Fruit fly (Drosophila melanogaster) whole organism, embryonic: ENCODE data around the gene CG32816.

ENCODE experiments used
- Antp ChIP-seq: fragments of 200-800 bp; sonication (Bioruptor generic); optimal IDR thresholded peaks from 3 replicates; lab custom pipeline; 2016; ENCODE audit warnings: missing biosample characterization, missing genetic modification characterization
- CG10209 ChIP-seq: fragments of 200-800 bp; sonication (Bioruptor generic); optimal IDR thresholded peaks from 3 replicates; lab custom pipeline; 2017; ENCODE audit warnings: missing biosample characterization, mild to moderate bottlenecking, missing genetic modification characterization, missing genetic modification reagents
- CG10654 ChIP-seq: fragments of 200-800 bp; sonication (Bioruptor generic); optimal IDR thresholded peaks from 2 replicates; lab custom pipeline; 2016; ENCODE audit warnings: missing biosample characterization, missing genetic modification characterization
- CG12071 ChIP-seq: fragments of 200-800 bp; sonication (Bioruptor generic); optimal IDR thresholded peaks from 3 replicates; lab custom pipeline; 2018; ENCODE audit warnings: missing biosample characterization, mild to moderate bottlenecking, missing genetic modification characterization
- CG12942 ChIP-seq: fragments of 200-800 bp; sonication (Bioruptor generic); optimal IDR thresholded peaks from 3 replicates; lab custom pipeline; 2016; ENCODE audit warnings: missing biosample characterization, missing genetic modification characterization
- CG17385 ChIP-seq: fragments of 200-800 bp; sonication (Bioruptor generic); optimal IDR thresholded peaks from 3 replicates; lab custom pipeline; 2018; ENCODE audit warnings: missing biosample characterization, mild to moderate bottlenecking, missing genetic modification characterization
- CG17802 ChIP-seq: fragments of 200-800 bp; sonication (Bioruptor generic); optimal IDR thresholded peaks from 2 replicates; lab custom pipeline; 2018; ENCODE audit warnings: missing biosample characterization, mild to moderate bottlenecking, missing genetic modification characterization, moderate library complexity
- CG31388 ChIP-seq: fragments of 200-800 bp; sonication (Bioruptor generic); optimal IDR thresholded peaks from 2 replicates; lab custom pipeline; 2016; ENCODE audit warnings: missing biosample characterization, missing genetic modification characterization
- CG3838 ChIP-seq: fragments of 200-800 bp; sonication (Bioruptor generic); optimal IDR thresholded peaks from 3 replicates; lab custom pipeline; 2016; ENCODE audit warnings: missing biosample characterization, missing genetic modification characterization
- CG3847 ChIP-seq: fragments of 200-800 bp; sonication (Bioruptor generic); IDR thresholded peaks from 2 replicates; pipeline ENCODE4 v1.3.6; 2022; ENCODE audit warnings: missing biosample characterization, missing genetic modification characterization
- CG4730 ChIP-seq: fragments of 200-800 bp; sonication (Bioruptor generic); IDR thresholded peaks from 2 replicates; pipeline ENCODE4 v1.3.6; 2022; ENCODE audit warnings: missing biosample characterization, missing genetic modification characterization
- CG6683 ChIP-seq: fragments of 200-800 bp; sonication (Bioruptor generic); optimal IDR thresholded peaks from 2 replicates; lab custom pipeline; 2017; ENCODE audit warnings: missing biosample characterization, mild to moderate bottlenecking, missing genetic modification characterization, missing genetic modification reagents
- CG6813 ChIP-seq: fragments of 200-800 bp; sonication (Bioruptor generic); optimal IDR thresholded peaks from 2 replicates; lab custom pipeline; 2017; ENCODE audit warnings: missing biosample characterization, missing genetic modification characterization, mild to moderate bottlenecking, moderate library complexity, missing genetic modification reagents
- CG6854 ChIP-seq: fragments of 200-800 bp; sonication (Bioruptor generic); optimal IDR thresholded peaks from 3 replicates; lab custom pipeline; 2017; ENCODE audit warnings: missing biosample characterization, mild to moderate bottlenecking, missing genetic modification characterization
- CG8388 ChIP-seq: fragments of 200-800 bp; sonication (Bioruptor generic); optimal IDR thresholded peaks from 2 replicates; lab custom pipeline; 2019; ENCODE audit warnings: missing biosample characterization, mild to moderate bottlenecking, missing genetic modification characterization, moderate library complexity
- D19A ChIP-seq: fragments of 200-800 bp; optimal IDR thresholded peaks from 3 replicates; lab custom pipeline; 2019; ENCODE audit warnings: missing biosample characterization, mild to moderate bottlenecking, missing genetic modification characterization, moderate library complexity
- H2.0 ChIP-seq: fragments of 200-800 bp; sonication (Bioruptor generic); IDR thresholded peaks from 2 replicates; pipeline ENCODE4 v1.3.6; 2022; ENCODE audit warnings: missing biosample characterization, missing genetic modification characterization
- Hr78 ChIP-seq, 2 experiments: fragments of 200-800 bp in 1 of 2; fragments of >200 bp in 1 of 2; sonication (Bioruptor generic) in 1 of 2; optimal IDR thresholded peaks; 2 replicates each; lab custom pipeline; 2017 to 2019; ENCODE audit warnings: missing biosample characterization in 2 of 2, missing genetic modification characterization in 2 of 2, mild to moderate bottlenecking in 1 of 2, moderate library complexity in 1 of 2
- MBD-R2 ChIP-seq: fragments of 200-800 bp; sonication (Bioruptor generic); IDR thresholded peaks from 2 replicates; pipeline ENCODE4 v1.3.6; 2022; ENCODE audit warnings: missing biosample characterization, missing genetic modification characterization
- Max ChIP-seq: fragments of 200-800 bp; sonication (Bioruptor generic); optimal IDR thresholded peaks from 2 replicates; lab custom pipeline; 2016; ENCODE audit warnings: missing biosample characterization, mild to moderate bottlenecking, missing genetic modification characterization
- Mes4 ChIP-seq: fragments of 200-800 bp; sonication (Bioruptor generic); optimal IDR thresholded peaks from 2 replicates; lab custom pipeline; 2016; ENCODE audit warnings: missing biosample characterization, missing genetic modification characterization
- Mrtf ChIP-seq: fragments of 200-800 bp; sonication (Bioruptor generic); IDR thresholded peaks from 3 replicates; pipeline ENCODE4 v1.3.6; 2022; ENCODE audit warnings: missing biosample characterization, missing genetic modification characterization
- Oli ChIP-seq: fragments of 200-800 bp; sonication (Bioruptor generic); optimal IDR thresholded peaks from 2 replicates; lab custom pipeline; 2018; ENCODE audit warnings: missing biosample characterization, mild to moderate bottlenecking, missing genetic modification characterization, moderate library complexity
- Optix ChIP-seq: fragments of 200-800 bp; sonication (Bioruptor generic); IDR thresholded peaks from 3 replicates; pipeline ENCODE4 v1.3.6; 2022; ENCODE audit warnings: missing biosample characterization, missing genetic modification characterization
- Pdp1 ChIP-seq, 2 experiments: fragments of 200-800 bp; sonication (Bioruptor generic); optimal IDR thresholded peaks; 3 replicates each; lab custom pipeline; 2016; ENCODE audit warnings: missing biosample characterization in 2 of 2, missing genetic modification characterization in 2 of 2, mild to moderate bottlenecking in 1 of 2, moderate library complexity in 1 of 2
- Side ChIP-seq: fragments of 200-800 bp; sonication (Bioruptor generic); optimal IDR thresholded peaks from 2 replicates; lab custom pipeline; 2016; ENCODE audit warnings: missing biosample characterization, missing genetic modification characterization
- Ssrp ChIP-seq: fragments of 200-800 bp; sonication (Bioruptor generic); optimal IDR thresholded peaks from 2 replicates; lab custom pipeline; 2018; ENCODE audit warnings: missing biosample characterization, mild to moderate bottlenecking, missing genetic modification characterization, moderate library complexity
- al ChIP-seq: fragments of 200-800 bp; sonication (Bioruptor generic); IDR thresholded peaks from 2 replicates; pipeline ENCODE4 v1.3.6; 2022; ENCODE audit warnings: missing biosample characterization, missing genetic modification characterization
- ase ChIP-seq: fragments of 200-800 bp; sonication (Bioruptor generic); IDR thresholded peaks from 3 replicates; pipeline ENCODE4 v1.3.6; 2022; ENCODE audit warnings: missing biosample characterization, missing genetic modification characterization
- az2 ChIP-seq: fragments of 200-800 bp; sonication (Bioruptor generic); optimal IDR thresholded peaks from 3 replicates; lab custom pipeline; 2016; ENCODE audit warnings: missing biosample characterization, missing genetic modification characterization
- bab2 ChIP-seq: fragments of 200-800 bp; sonication (Bioruptor generic); optimal IDR thresholded peaks from 2 replicates; lab custom pipeline; 2016; ENCODE audit warnings: missing biosample characterization, missing genetic modification characterization
- caup ChIP-seq: fragments of 200-800 bp; sonication (Bioruptor generic); optimal IDR thresholded peaks from 3 replicates; lab custom pipeline; 2017; ENCODE audit warnings: missing biosample characterization, mild to moderate bottlenecking, missing genetic modification characterization, moderate library complexity; ENCODE audit not compliant: severe bottlenecking
- ems ChIP-seq: fragments of 200-800 bp; sonication (Bioruptor generic); optimal IDR thresholded peaks from 3 replicates; lab custom pipeline; 2016; ENCODE audit warnings: missing biosample characterization, missing genetic modification characterization
- fu2 ChIP-seq: fragments of 200-800 bp; sonication (Bioruptor generic); optimal IDR thresholded peaks from 2 replicates; lab custom pipeline; 2016; ENCODE audit warnings: missing biosample characterization, missing genetic modification characterization
- gro ChIP-seq: fragments of 200-800 bp; sonication (Bioruptor generic); optimal IDR thresholded peaks from 2 replicates; lab custom pipeline; 2016; ENCODE audit warnings: missing biosample characterization, missing genetic modification characterization
- gsb ChIP-seq: fragments of 200-800 bp; sonication (Bioruptor generic); IDR thresholded peaks from 2 replicates; pipeline ENCODE4 v1.3.6; 2022; ENCODE audit warnings: missing biosample characterization, missing genetic modification characterization
- hb ChIP-seq: fragments of 200-800 bp; sonication (Bioruptor generic); IDR thresholded peaks from 3 replicates; pipeline ENCODE4 v1.3.6; 2022; ENCODE audit warnings: missing biosample characterization, missing genetic modification characterization; ENCODE audit not compliant: partially characterized antibody
- insv ChIP-seq, 2 experiments: fragments of 200-800 bp; sonication (Bioruptor generic); optimal IDR thresholded peaks; 3 replicates each; lab custom pipeline; 2016 to 2018; ENCODE audit warnings: missing biosample characterization in 2 of 2, missing genetic modification characterization in 2 of 2
- klu ChIP-seq: fragments of 200-800 bp; sonication (Bioruptor generic); IDR thresholded peaks from 2 replicates; pipeline ENCODE4 v1.3.6; 2022; ENCODE audit warnings: missing biosample characterization, missing genetic modification characterization
- nmo ChIP-seq: fragments of 200-800 bp; sonication (Bioruptor generic); optimal IDR thresholded peaks from 2 replicates; lab custom pipeline; 2018; ENCODE audit warnings: missing biosample characterization, mild to moderate bottlenecking, missing genetic modification characterization, moderate library complexity
- p53 ChIP-seq: fragments of 200-800 bp; sonication (Bioruptor generic); optimal IDR thresholded peaks from 2 replicates; lab custom pipeline; 2016; ENCODE audit warnings: missing biosample characterization, missing genetic modification characterization
- pfk ChIP-seq: fragments of 200-800 bp; sonication (Bioruptor generic); optimal IDR thresholded peaks from 2 replicates; lab custom pipeline; 2018; ENCODE audit warnings: missing biosample characterization, mild to moderate bottlenecking, missing genetic modification characterization, moderate library complexity
- pnt ChIP-seq: fragments of 200-800 bp; sonication (Bioruptor generic); optimal IDR thresholded peaks from 3 replicates; lab custom pipeline; 2016; ENCODE audit warnings: missing biosample characterization, missing genetic modification characterization
- repo ChIP-seq: fragments of 200-800 bp; sonication (Bioruptor generic); optimal IDR thresholded peaks from 2 replicates; lab custom pipeline; 2016; ENCODE audit warnings: missing biosample characterization, missing genetic modification characterization
- rib ChIP-seq: fragments of 200-800 bp; sonication (Bioruptor generic); IDR thresholded peaks from 2 replicates; pipeline ENCODE4 v1.3.6; 2022; ENCODE audit warnings: missing biosample characterization, missing genetic modification characterization
- run ChIP-seq: fragments of 200-800 bp; sonication (Bioruptor generic); optimal IDR thresholded peaks from 3 replicates; lab custom pipeline; 2018; ENCODE audit warnings: missing biosample characterization, mild to moderate bottlenecking, missing genetic modification characterization
- sens-2 ChIP-seq: fragments of 200-800 bp; sonication (Bioruptor generic); IDR thresholded peaks from 2 replicates; pipeline ENCODE4 v1.3.6; 2022; ENCODE audit warnings: missing biosample characterization, missing genetic modification characterization
- slou ChIP-seq: fragments of 200-800 bp; sonication (Bioruptor generic); optimal IDR thresholded peaks from 3 replicates; lab custom pipeline; 2016; ENCODE audit warnings: missing biosample characterization, missing genetic modification characterization
- sna ChIP-seq: fragments of 200-800 bp; sonication (Bioruptor generic); IDR thresholded peaks from 2 replicates; pipeline ENCODE4 v1.3.6; 2022; ENCODE audit warnings: missing biosample characterization, missing genetic modification characterization; ENCODE audit not compliant: partially characterized antibody
- sob ChIP-seq: fragments of 200-800 bp; sonication (Bioruptor generic); IDR thresholded peaks from 2 replicates; pipeline ENCODE4 v1.3.6; 2022; ENCODE audit warnings: missing biosample characterization, missing genetic modification characterization

Gene CG32816

dm6 chrX:499589-500041 lies 29.1 kb upstream of the CG32816 start (continued):
- peak; percentile 70 for TF ChIP-seq bab2 (GFP tag; lab: Kevin White, UChicago)
- peak; percentile 74 for TF ChIP-seq CG3847 (GFP tag; lab: Robert Waterston, UW)
- TF ChIP-seq CG8388: no peak
- TF ChIP-seq ase (GFP tag; lab: Robert Waterston, UW): peak; percentile 43; the same call in 1 of the 3 replicates
- TF ChIP-seq sob (GFP tag; lab: Robert Waterston, UW): peak; percentile 84
- peak; percentile 84 for TF ChIP-seq CG6813 (GFP tag; lab: Kevin White, UChicago)
- TF ChIP-seq Side: peak; percentile 84
- peak; percentile 51; the same call in 1 of the 2 replicates for TF ChIP-seq MBD-R2
- no peak for TF ChIP-seq hb (GFP tag; lab: Robert Waterston, UW)
- peak; percentile 48; the same call in 1 of the 2 replicates for TF ChIP-seq klu (GFP tag; lab: Robert Waterston, UW)
- TF ChIP-seq Max (GFP tag; lab: Kevin White, UChicago): peak; percentile 75
- peak; percentile 76 for TF ChIP-seq fu2 (GFP tag; lab: Kevin White, UChicago)
- TF ChIP-seq CG12071 (GFP tag; lab: Kevin White, UChicago): peak; percentile 86
- TF ChIP-seq H2.0 (GFP tag; lab: Robert Waterston, UW): peak; percentile 21; the same call in 1 of the 2 replicates
- TF ChIP-seq gro (GFP tag; lab: Kevin White, UChicago): peak; percentile 92
- peak; percentile 53 for TF ChIP-seq CG3838 (GFP tag; lab: Kevin White, UChicago)
- peak; percentile 55 for TF ChIP-seq Ssrp (tag; lab: Kevin White, UChicago)
- peak; percentile 80 for TF ChIP-seq CG6683 (GFP tag; lab: Kevin White, UChicago)
- TF ChIP-seq Pdp1 (GFP tag; optimal IDR thresholded peaks at IDR 0.05; lab: Kevin White, UChicago): peak; percentile 76 to 79
- 0 out of 3 replicates have a peak, but pooled peaks have one; percentile 41 for TF ChIP-seq Optix (GFP tag; lab: Robert Waterston, UW)
- TF ChIP-seq nmo: peak; percentile 79
- TF ChIP-seq caup (GFP tag; lab: Kevin White, UChicago): peak; percentile 88
- peak; percentile 33 for TF ChIP-seq slou (GFP tag; lab: Kevin White, UChicago)
- peak; percentile 45 for TF ChIP-seq pfk (GFP tag; lab: Kevin White, UChicago)
- TF ChIP-seq rib: peak; percentile 77; the same call in 1 of the 2 replicates
- TF ChIP-seq CG17385: peak; percentile 83
- TF ChIP-seq al (GFP tag; lab: Robert Waterston, UW): peak; percentile 63; the same call in 1 of the 2 replicates
- peak; percentile 72 for TF ChIP-seq ems
- peak; percentile 67 for TF ChIP-seq Antp
- no peak for TF ChIP-seq CG31388 (GFP tag; lab: Kevin White, UChicago)
- TF ChIP-seq CG6854 (GFP tag; lab: Kevin White, UChicago): peak; percentile 87
- peak; percentile 72 for TF ChIP-seq D19A (tag; lab: Kevin White, UChicago)
- TF ChIP-seq run (tag; lab: Kevin White, UChicago): peak; percentile 75
- TF ChIP-seq Hr78 (GFP tag; optimal IDR thresholded peaks at IDR 0.05; lab: Kevin White, UChicago): peak in 1 of 2 experiments; percentile 11
- peak; percentile 50 for TF ChIP-seq CG4730 (GFP tag; lab: Robert Waterston, UW)
- TF ChIP-seq CG10654 (GFP tag; lab: Kevin White, UChicago): peak; percentile 66
- TF ChIP-seq Oli (tag; lab: Kevin White, UChicago): peak; percentile 85
- TF ChIP-seq az2: peak; percentile 64
- peak; percentile 86 for TF ChIP-seq CG10209 (GFP tag; lab: Kevin White, UChicago)
- TF ChIP-seq Mes4 (GFP tag; lab: Kevin White, UChicago): peak; percentile 70
- TF ChIP-seq pnt (GFP tag; lab: Kevin White, UChicago): peak; percentile 64
- peak; percentile 54 for TF ChIP-seq p53 (GFP tag; lab: Kevin White, UChicago)
- TF ChIP-seq repo (GFP tag; lab: Kevin White, UChicago): peak; percentile 79
- no peak for TF ChIP-seq CG17802 (tag; lab: Kevin White, UChicago)
- TF ChIP-seq Mrtf: peak; percentile 58; the same call in 1 of the 3 replicates
- TF ChIP-seq gsb: peak; percentile 75
- TF ChIP-seq sens-2 (GFP tag; lab: Robert Waterston, UW): no peak
- peak in 1 of 2 experiments; percentile 23 for TF ChIP-seq insv (GFP tag; optimal IDR thresholded peaks at IDR 0.05; lab: Kevin White, UChicago)
- peak; percentile 60 for TF ChIP-seq CG12942 (GFP tag; lab: Kevin White, UChicago)
- TF ChIP-seq sna (GFP tag; lab: Robert Waterston, UW): no peak
